Worm (Caenorhabditis elegans) whole organism, L1 larva: ENCODE data around the gene C53D6.8.

Experiments used
- elt-2 ChIP-seq: sonication (generic microtip); optimal IDR thresholded peaks from 2 replicates; lab custom pipeline; 2016; ENCODE audit warnings: missing genetic modification characterization, mild to moderate bottlenecking, inconsistent platforms, missing compliant biosample characterization, missing genetic modification reagents
- snu-23 ChIP-seq: sonication (generic microtip); optimal IDR thresholded peaks from 2 replicates; lab custom pipeline; 2016; ENCODE audit warnings: missing genetic modification characterization, missing compliant biosample characterization

- TF ChIP-seq snu-23 (no peak), elt-2 (tag; lab: Kevin White, UChicago) (no peak)
Observed at ce11 chrIV:9005310-9005709, 2.8 kb upstream of the C53D6.8 start, which contains the start of gene unc-129.
